Worm (Caenorhabditis elegans) whole organism, midembryonic: ENCODE measurements around the gene kin-2.

Experiments
- T22C8.4 ChIP-seq: fragments of 200-800 bp; sonication (Bioruptor generic); IDR thresholded peaks from 2 replicates; pipeline ENCODE4 v1.3.6; 2022; ENCODE audit warnings: missing genetic modification characterization, missing compliant biosample characterization
- cog-1 ChIP-seq: sonication (generic microtip); optimal IDR thresholded peaks from 2 replicates; lab custom pipeline; 2016; ENCODE audit warnings: missing genetic modification characterization, missing compliant biosample characterization
- flt-1 ChIP-seq: fragments of 200-800 bp; sonication (Bioruptor generic); IDR thresholded peaks from 2 replicates; pipeline ENCODE4 v1.3.6; 2022; ENCODE audit warnings: missing genetic modification characterization, missing compliant biosample characterization
- klf-2 ChIP-seq: fragments of 200-800 bp; sonication (Bioruptor generic); conservative IDR thresholded peaks from 2 replicates; pipeline ENCODE4 v1.3.6; 2022; ENCODE audit warnings: missing genetic modification reagents, missing genetic modification characterization, missing compliant biosample characterization
- med-1 ChIP-seq: sonication (generic microtip); optimal IDR thresholded peaks from 2 replicates; lab custom pipeline; 2017; ENCODE audit warnings: missing genetic modification characterization, mild to moderate bottlenecking, missing compliant biosample characterization, antibody characterized with exemption, missing genetic modification reagents; ENCODE audit not compliant: insufficient read depth
- ref-1 ChIP-seq: fragments of 200-800 bp; sonication (Bioruptor generic); conservative IDR thresholded peaks from 2 replicates; pipeline ENCODE4 v1.3.6; 2022; ENCODE audit warnings: missing genetic modification reagents, missing genetic modification characterization, missing compliant biosample characterization
- tab-1 ChIP-seq: fragments of 200-800 bp; sonication (Bioruptor generic); IDR thresholded peaks from 2 replicates; pipeline ENCODE4 v1.3.6; 2022; ENCODE audit warnings: missing genetic modification characterization, missing compliant biosample characterization
- ztf-23 ChIP-seq: fragments of 200-800 bp; sonication (Bioruptor generic); IDR thresholded peaks from 2 replicates; pipeline ENCODE4 v1.3.6; 2022; ENCODE audit warnings: missing genetic modification reagents, missing genetic modification characterization, missing compliant biosample characterization
- ztf-29 ChIP-seq: fragments of 200-800 bp; sonication (Bioruptor generic); IDR thresholded peaks from 2 replicates; pipeline ENCODE4 v1.3.6; 2022; ENCODE audit warnings: missing genetic modification reagents, missing genetic modification characterization, missing compliant biosample characterization

kin-2 gene

ce11 chrX:6003853-6004252 lies 26.2 kb upstream of the kin-2 start, which contains the start of gene sups-1:
sups-1 (plus strand) TSS chrX:6004153.
- TF ChIP-seq flt-1 (GFP tag; lab: Robert Waterston, UW) (no peak), cog-1 (tag; lab: Kevin White, UChicago) (no peak), ztf-29 (GFP tag; lab: Robert Waterston, UW) (no peak), T22C8.4 (GFP tag; lab: Robert Waterston, UW) (no peak), med-1 (no peak), ref-1 (GFP tag; lab: Robert Waterston, UW) (no peak), tab-1 (GFP tag; lab: Robert Waterston, UW) (no peak), klf-2 (GFP tag; lab: Robert Waterston, UW) (no peak), ztf-23 (GFP tag; lab: Robert Waterston, UW) (no peak)

ce11 chrX:6002479-6002878 lies 24.8 kb upstream of the kin-2 start:
- TF ChIP-seq ztf-23 (GFP tag; lab: Robert Waterston, UW) (no peak), med-1 (no peak), tab-1 (GFP tag; lab: Robert Waterston, UW) (no peak), ztf-29 (GFP tag; lab: Robert Waterston, UW) (no peak), T22C8.4 (GFP tag; lab: Robert Waterston, UW) (no peak), flt-1 (GFP tag; lab: Robert Waterston, UW) (no peak), ref-1 (GFP tag; lab: Robert Waterston, UW) (no peak), cog-1 (tag; lab: Kevin White, UChicago) (no peak), klf-2 (GFP tag; lab: Robert Waterston, UW) (no peak)

- TF ChIP-seq ztf-29 (GFP tag; lab: Robert Waterston, UW) (no peak), ztf-23 (GFP tag; lab: Robert Waterston, UW) (no peak), ref-1 (GFP tag; lab: Robert Waterston, UW) (no peak), tab-1 (GFP tag; lab: Robert Waterston, UW) (no peak), cog-1 (tag; lab: Kevin White, UChicago) (no peak), flt-1 (GFP tag; lab: Robert Waterston, UW) (no peak), med-1 (no peak), T22C8.4 (GFP tag; lab: Robert Waterston, UW) (no peak), klf-2 (GFP tag; lab: Robert Waterston, UW) (no peak)
These were observed 23.8 kb upstream of the kin-2 start, which contains the start of gene F22F4.4 for ce11 chrX:6001432-6001831. F22F4.4 (minus strand) TSS chrX:6001532.

ce11 chrX:5999103-5999554 lies 21.5 kb upstream of the kin-2 start, which contains the start of gene F22F4.9:
F22F4.9 (minus strand) TSS chrX:5999504.
- TF ChIP-seq cog-1 (tag; lab: Kevin White, UChicago) (no peak), ztf-29 (GFP tag; lab: Robert Waterston, UW) (no peak), flt-1 (GFP tag; lab: Robert Waterston, UW) (no peak), tab-1 (GFP tag; lab: Robert Waterston, UW) (no peak), klf-2 (GFP tag; lab: Robert Waterston, UW) (no peak)

- TF ChIP-seq klf-2 (GFP tag; lab: Robert Waterston, UW) (no peak), cog-1 (tag; lab: Kevin White, UChicago) (no peak), ztf-29 (GFP tag; lab: Robert Waterston, UW) (no peak), ztf-23 (GFP tag; lab: Robert Waterston, UW) (0 out of 2 replicates have a peak, but pooled peaks have one; percentile 55), T22C8.4 (GFP tag; lab: Robert Waterston, UW) (0 out of 2 replicates have a peak, but pooled peaks have one; percentile 3), flt-1 (GFP tag; lab: Robert Waterston, UW) (0 out of 2 replicates have a peak, but pooled peaks have one; percentile 4), ref-1 (GFP tag; lab: Robert Waterston, UW) (no peak), tab-1 (GFP tag; lab: Robert Waterston, UW) (peak; percentile 53; the same call in 1 of the 2 replicates), med-1 (no peak)
These were observed 18.1 kb upstream of the kin-2 start, which contains the start of gene inx-3 for ce11 chrX:5995613-5996206. inx-3 (plus strand) TSS chrX:5996156.

- TF ChIP-seq ztf-29 (GFP tag; lab: Robert Waterston, UW) (no peak), ref-1 (GFP tag; lab: Robert Waterston, UW) (no peak), ztf-23 (GFP tag; lab: Robert Waterston, UW) (no peak), klf-2 (GFP tag; lab: Robert Waterston, UW) (no peak), tab-1 (GFP tag; lab: Robert Waterston, UW) (no peak), cog-1 (tag; lab: Kevin White, UChicago) (no peak), T22C8.4 (GFP tag; lab: Robert Waterston, UW) (no peak), flt-1 (GFP tag; lab: Robert Waterston, UW) (no peak), med-1 (no peak)
These were observed 16.4 kb upstream of the kin-2 start for ce11 chrX:5994004-5994403.

ce11 chrX:5992770-5993169 lies 15.1 kb upstream of the kin-2 start, which contains the start of gene F22F4.5:
F22F4.5 (minus strand) TSS chrX:5992870.
- TF ChIP-seq ztf-23 (GFP tag; lab: Robert Waterston, UW) (no peak), tab-1 (GFP tag; lab: Robert Waterston, UW) (no peak), ref-1 (GFP tag; lab: Robert Waterston, UW) (no peak), T22C8.4 (GFP tag; lab: Robert Waterston, UW) (no peak), med-1 (no peak), flt-1 (GFP tag; lab: Robert Waterston, UW) (no peak), ztf-29 (GFP tag; lab: Robert Waterston, UW) (no peak), cog-1 (tag; lab: Kevin White, UChicago) (no peak), klf-2 (GFP tag; lab: Robert Waterston, UW) (no peak)

ce11 chrX:5987910-5988309 lies 10.3 kb upstream of the kin-2 start:
- no peak for TF ChIP-seq ztf-29 (GFP tag; lab: Robert Waterston, UW)
- no peak for TF ChIP-seq flt-1 (GFP tag; lab: Robert Waterston, UW)

ce11 chrX:5985720-5986119 lies 8.1 kb upstream of the kin-2 start:
- TF ChIP-seq cog-1 (tag; lab: Kevin White, UChicago) = no peak
- no peak for TF ChIP-seq T22C8.4 (GFP tag; lab: Robert Waterston, UW)
- TF ChIP-seq flt-1 (GFP tag; lab: Robert Waterston, UW) = no peak
- no peak for TF ChIP-seq ztf-23 (GFP tag; lab: Robert Waterston, UW)
- no peak for TF ChIP-seq klf-2 (GFP tag; lab: Robert Waterston, UW)
- no peak for TF ChIP-seq med-1
